Worm (Caenorhabditis elegans): ENCODE results near the gene F44A2.3.
A peak's percentile ranks its signal among the peaks of the same experiment; 100 is the strongest.

- TF ChIP-seq unc-62 (GFP tag; optimal IDR thresholded peaks at IDR 0.05), result no peak
- TF ChIP-seq pha-4 (tag; optimal IDR thresholded peaks at IDR 0.05), result no peak
- TF ChIP-seq ztf-11 (tag; optimal IDR thresholded peaks at IDR 0.05), result no peak
- TF ChIP-seq drap-1 (GFP tag; optimal IDR thresholded peaks at IDR 0.05), result peak; percentile 29
- no peak for TF ChIP-seq mab-5 (tag; optimal IDR thresholded peaks at IDR 0.05)
- no peak for TF ChIP-seq nhr-12 (tag; optimal IDR thresholded peaks at IDR 0.05)
- no peak for TF ChIP-seq lin-32 (GFP tag; optimal IDR thresholded peaks at IDR 0.05)
- TF ChIP-seq mep-1 (tag; optimal IDR thresholded peaks at IDR 0.05), result no peak
- no peak for TF ChIP-seq elt-3 (tag; optimal IDR thresholded peaks at IDR 0.05)
- no peak for TF ChIP-seq nhr-237 (tag; optimal IDR thresholded peaks at IDR 0.05)
- no peak for TF ChIP-seq lin-13 (tag; optimal IDR thresholded peaks at IDR 0.05)
- no peak for TF ChIP-seq nhr-2 (tag; optimal IDR thresholded peaks at IDR 0.05)
- peak; percentile 24 for TF ChIP-seq ceh-43 (GFP tag; optimal IDR thresholded peaks at IDR 0.05)
- no peak for TF ChIP-seq lsy-2 (tag; optimal IDR thresholded peaks at IDR 0.05)
Measured at ce11 chrV:9293359-9293758, 11.9 kb upstream of the F44A2.3 start.

All from whole organism, mixed stage, embryonic.